Worm (Caenorhabditis elegans): ENCODE measurements around the gene cyn-7.

- TF ChIP-seq pha-4 (tag; optimal IDR thresholded peaks at IDR 0.05), result no peak
- TF ChIP-seq zag-1 (tag; optimal IDR thresholded peaks at IDR 0.05), result no peak
- no peak for TF ChIP-seq skn-1 (tag; optimal IDR thresholded peaks at IDR 0.05)
- TF ChIP-seq ama-1 (optimal IDR thresholded peaks at IDR 0.05), result no peak
- TF ChIP-seq egl-27 (tag; optimal IDR thresholded peaks at IDR 0.05), result no peak
- no peak for TF ChIP-seq fkh-10 (GFP tag; optimal IDR thresholded peaks at IDR 0.05)
- TF ChIP-seq ztf-11 (tag; optimal IDR thresholded peaks at IDR 0.05), result no peak
Observed at ce11 chrV:15223668-15224067, 36.5 kb upstream of the cyn-7 start, which contains the start of gene srw-24.
